Fruit fly (Drosophila melanogaster): ENCODE results near the gene beat-VII.

Gene beat-VII

DNA sequence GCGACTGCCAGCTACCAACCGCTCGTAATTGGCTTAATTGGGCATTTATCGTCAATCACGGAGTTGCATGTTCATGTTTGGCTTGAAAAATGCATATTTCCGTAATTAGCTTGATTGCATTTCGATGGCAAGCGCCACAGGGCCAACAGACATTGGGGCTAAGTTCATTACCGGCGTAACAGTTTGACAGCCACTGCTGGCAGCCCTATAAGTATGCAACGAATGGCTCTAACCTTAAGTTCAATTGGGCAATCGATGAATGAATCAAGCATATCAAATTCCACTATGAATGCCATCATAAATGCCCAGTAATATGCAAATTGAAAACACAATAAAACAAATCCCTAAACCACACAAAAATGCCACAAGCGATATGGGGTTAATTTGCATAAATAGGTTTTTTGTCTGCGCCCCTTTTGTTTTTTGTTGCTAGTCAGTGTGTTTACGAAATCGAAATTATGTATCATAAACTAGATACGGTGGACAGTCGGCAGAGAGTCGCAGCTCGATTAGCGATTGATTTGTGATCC lies 26.3 kb downstream of the beat-VII start:
- TF ChIP-seq CG17801 (GFP tag; optimal IDR thresholded peaks at IDR 0.05; ENCODE audit: partially characterized antibody), result no peak

DNA sequence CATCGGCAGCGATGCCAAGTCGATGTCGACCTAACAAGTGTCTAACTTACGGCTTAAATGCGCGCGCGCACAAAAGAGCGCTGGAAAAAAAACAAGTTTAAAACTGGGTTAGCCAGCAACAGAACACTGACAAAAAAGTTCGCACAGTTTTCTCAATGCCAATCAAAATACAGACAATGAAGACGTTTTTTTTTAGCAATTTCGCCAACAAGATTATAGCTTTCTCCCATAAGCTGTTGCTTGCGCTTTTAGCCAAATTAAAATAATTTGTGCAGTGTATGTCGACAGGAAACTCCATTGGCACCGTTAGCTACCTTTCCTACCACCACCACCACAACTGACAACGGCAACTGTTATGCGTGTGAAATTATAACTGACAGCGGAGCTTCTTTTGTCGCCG lies 27.2 kb downstream of the beat-VII start:
- no peak for TF ChIP-seq CG17801 (GFP tag; optimal IDR thresholded peaks at IDR 0.05; ENCODE audit: partially characterized antibody)

DNA sequence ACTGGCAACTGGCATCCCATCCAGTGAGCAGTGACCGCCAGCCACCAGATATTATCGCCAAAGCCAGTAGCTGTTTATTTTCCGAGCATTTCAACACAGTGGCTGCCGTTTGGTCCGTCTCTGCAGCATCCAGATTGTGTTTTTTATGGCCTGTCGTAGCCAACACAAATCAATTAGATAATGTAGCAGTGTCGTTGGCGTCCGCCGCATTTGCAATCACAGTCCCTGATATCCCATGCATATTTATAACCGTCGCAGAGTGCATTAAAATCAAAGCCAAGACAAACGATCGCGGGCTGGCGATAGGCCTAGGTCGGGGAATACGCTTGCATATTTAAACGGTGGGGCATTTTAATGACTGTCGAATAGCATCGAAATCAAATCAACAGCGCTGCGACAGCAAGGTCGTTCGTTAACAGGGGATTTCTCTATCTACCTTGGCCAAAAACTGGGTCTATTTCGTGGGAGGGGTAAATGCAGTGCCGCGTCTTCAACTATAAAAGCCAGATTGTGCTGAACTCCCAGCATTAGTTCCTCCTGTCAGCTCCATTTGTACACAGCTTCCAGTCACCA lies 42.2 kb downstream of the beat-VII start, which contains the start of gene TwdlD:
Gene TwdlD, plus strand, starts transcription at position 523 of the 573 bp plus-strand sequence.
- no peak for TF ChIP-seq CG17801 (GFP tag; optimal IDR thresholded peaks at IDR 0.05; ENCODE audit: partially characterized antibody)

DNA sequence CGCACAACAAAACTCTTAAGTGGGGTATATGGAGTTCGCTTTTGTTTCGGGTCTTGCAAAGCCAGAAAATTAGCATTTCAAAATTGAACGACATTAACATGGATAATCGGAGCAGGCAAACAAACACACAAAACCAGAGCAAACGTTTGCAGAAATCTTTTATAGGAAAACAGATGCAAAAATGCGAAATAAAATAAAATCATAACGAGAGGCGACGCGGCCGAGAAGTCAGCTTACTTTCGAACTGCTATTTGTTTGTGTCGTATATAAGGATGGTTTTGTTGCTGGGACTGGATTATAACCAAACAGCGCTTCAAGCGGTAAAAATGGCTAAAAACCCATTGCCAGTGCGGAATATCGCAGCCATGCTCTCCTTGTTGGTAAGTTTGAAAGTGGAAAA lies 45.4 kb downstream of the beat-VII start, which contains the start of gene TwdlS:
Gene TwdlS, plus strand, starts transcription at position 301 of the 400 bp plus-strand sequence.
- TF ChIP-seq CG17801 (GFP tag; optimal IDR thresholded peaks at IDR 0.05; ENCODE audit: partially characterized antibody), result no peak

DNA sequence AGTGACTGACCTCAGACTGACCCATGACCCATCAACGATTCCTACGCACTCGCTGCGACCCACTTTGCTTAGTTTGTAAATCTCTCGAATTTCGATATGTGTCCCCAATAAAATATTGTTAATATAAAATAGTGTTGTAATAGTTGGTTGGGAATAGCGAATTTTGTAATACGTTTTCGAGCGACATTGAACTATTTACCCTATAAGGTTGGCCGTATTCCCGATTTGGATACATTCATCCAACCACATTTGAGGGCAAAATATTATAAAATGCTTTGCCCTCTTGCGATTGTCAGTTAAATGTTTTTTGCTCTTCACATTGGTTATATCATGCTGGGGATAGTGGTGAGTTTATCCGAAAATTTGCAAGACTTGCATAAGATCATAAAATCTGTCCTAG lies 47.2 kb downstream of the beat-VII start, which contains the start of gene TwdlR:
Gene TwdlR, plus strand, starts transcription at position 301 of the 400 bp plus-strand sequence.
- TF ChIP-seq CG17801 (GFP tag; optimal IDR thresholded peaks at IDR 0.05; ENCODE audit: partially characterized antibody), result no peak

DNA sequence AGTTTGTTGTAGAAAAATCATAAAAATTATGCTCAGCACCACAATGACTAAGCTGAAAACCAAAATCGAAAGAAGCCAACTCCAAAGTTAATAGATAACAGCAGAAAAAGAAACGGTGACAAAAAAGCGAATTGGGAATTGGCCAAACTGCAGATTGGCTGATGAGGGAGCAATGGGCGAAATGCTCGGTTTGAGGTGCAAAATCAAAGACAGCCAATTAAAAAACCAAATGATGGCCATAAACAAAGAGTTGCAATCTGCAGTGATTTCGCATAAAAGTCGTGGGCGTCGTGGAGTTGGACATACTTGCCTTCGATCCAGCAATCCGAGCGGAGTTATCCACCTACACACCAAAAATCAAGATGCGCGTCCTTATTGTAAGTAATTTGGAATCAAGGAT lies 48.3 kb downstream of the beat-VII start, which contains the start of gene TwdlH:
Gene TwdlH, plus strand, starts transcription at position 301 of the 400 bp plus-strand sequence.
- TF ChIP-seq CG17801 (GFP tag; optimal IDR thresholded peaks at IDR 0.05; ENCODE audit: partially characterized antibody), result no peak

DNA sequence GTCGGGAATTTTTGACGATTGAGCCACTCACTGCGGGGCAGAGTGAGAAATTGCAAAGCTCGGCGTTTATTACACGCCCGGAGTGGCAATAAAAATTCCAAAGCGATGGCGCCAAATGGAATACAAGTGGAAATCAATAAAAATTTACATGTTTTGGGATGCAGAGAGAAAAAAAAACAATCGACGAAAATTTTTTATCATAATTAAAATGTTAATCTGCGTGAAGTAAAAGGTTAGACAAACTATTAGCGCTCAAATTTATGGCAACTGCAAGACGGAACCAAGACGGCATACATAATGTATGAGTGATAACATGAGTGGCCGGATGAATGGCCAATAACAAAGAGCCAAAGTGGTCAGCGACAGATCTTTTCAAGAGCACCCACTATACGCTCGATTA lies 48.8 kb downstream of the beat-VII start:
- no peak for TF ChIP-seq CG17801 (GFP tag; optimal IDR thresholded peaks at IDR 0.05; ENCODE audit: partially characterized antibody)

DNA sequence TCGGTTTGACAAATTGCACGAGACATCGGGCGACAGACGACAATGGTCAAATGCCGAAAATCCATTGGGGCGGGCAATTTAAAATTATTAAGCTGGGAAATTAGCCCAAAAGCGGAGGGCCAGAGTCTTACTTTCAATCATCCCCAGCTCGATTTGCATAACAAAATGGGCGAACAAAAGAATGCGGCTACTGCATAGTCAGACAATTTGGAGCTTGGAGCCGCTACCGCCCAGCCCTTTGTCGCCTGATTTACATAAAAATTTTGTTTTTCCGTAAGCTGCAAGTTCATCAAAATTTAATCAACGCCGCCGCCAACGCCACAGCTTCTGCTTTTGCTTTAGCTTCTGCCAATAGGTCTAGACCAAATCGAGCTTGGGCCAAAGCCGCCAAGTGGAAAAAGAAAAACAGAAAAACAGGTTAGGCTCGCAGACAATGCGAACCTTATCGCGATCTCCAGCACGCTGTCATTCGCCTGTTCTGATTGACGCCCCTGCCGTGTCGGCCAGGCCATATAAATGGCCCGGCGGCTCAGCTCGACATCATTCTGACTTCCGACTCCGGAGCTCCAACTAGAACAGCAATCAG lies 50.3 kb downstream of the beat-VII start, which contains the start of gene TwdlN:
Gene TwdlN, plus strand, starts transcription at position 536 of the 586 bp plus-strand sequence.
- TF ChIP-seq CG17801 (GFP tag; optimal IDR thresholded peaks at IDR 0.05; ENCODE audit: partially characterized antibody), result no peak

DNA sequence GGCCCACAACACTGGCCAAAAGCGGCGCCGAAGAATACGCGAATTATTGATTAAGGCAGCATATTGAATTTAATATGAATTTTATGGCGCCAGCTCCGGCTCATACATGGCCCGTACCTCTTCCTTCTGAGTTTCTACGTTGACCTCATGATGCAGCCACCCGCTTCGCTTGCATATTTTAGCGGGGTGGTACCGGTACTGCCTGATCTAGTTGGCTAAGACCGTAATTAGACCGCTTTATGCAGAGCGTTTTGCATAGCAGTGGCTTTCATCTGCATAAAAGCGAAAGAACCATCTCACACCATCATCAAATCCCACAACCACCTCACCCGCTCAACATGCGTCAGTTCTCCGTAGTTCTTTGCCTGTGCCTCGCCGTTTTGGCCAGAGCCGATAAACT lies 52.1 kb downstream of the beat-VII start, which contains the start of gene TwdlJ:
Gene TwdlJ, plus strand, starts transcription at position 301 of the 400 bp plus-strand sequence.
- no peak for TF ChIP-seq CG17801 (GFP tag; optimal IDR thresholded peaks at IDR 0.05; ENCODE audit: partially characterized antibody)

DNA sequence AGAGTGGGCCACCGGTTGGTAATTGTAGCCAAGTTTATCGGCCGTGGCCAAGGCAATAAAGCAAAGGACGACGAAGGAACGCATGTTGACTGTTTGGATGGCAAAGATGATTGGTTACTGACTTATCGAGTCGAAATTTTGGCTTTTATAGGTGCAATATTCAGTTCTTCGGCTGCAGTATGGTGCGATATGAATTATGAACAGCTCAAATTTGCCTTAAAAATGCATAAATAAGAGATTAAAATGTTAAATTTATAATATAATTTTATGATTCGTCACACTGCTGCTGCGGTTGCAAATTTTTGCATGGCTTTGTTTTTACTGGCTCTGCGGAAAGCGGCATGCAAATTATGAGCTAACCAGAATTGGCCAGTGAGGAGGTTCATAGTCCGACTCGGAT lies 53.1 kb downstream of the beat-VII start, which contains the start of gene TwdlK:
Gene TwdlK, minus strand, starts transcription at position 101 of the 400 bp plus-strand sequence.
- TF ChIP-seq CG17801 (GFP tag; optimal IDR thresholded peaks at IDR 0.05; ENCODE audit: partially characterized antibody), result no peak

DNA sequence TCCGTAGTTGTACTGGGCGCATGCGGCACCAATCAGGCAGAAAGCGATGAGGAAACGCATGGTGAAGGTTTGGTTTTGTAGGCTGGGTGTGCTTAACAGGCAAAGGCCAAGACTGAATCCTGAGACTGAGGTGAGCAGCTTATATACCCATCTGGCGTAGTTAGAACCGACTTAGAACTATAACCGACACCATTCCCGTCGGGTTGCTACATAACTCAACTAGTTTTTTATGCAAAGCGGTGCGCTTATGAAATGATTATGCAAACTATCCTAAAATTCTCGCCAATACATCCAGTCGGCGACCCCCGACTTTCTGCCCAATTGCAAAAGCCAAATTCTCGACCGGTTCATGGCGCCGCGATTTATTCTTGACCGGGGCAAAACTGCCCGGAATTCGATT lies 55.1 kb downstream of the beat-VII start, which contains the start of gene TwdlO:
Gene TwdlO, minus strand, starts transcription at position 101 of the 400 bp plus-strand sequence.
- no peak for TF ChIP-seq CG17801 (GFP tag; optimal IDR thresholded peaks at IDR 0.05; ENCODE audit: partially characterized antibody)

DNA sequence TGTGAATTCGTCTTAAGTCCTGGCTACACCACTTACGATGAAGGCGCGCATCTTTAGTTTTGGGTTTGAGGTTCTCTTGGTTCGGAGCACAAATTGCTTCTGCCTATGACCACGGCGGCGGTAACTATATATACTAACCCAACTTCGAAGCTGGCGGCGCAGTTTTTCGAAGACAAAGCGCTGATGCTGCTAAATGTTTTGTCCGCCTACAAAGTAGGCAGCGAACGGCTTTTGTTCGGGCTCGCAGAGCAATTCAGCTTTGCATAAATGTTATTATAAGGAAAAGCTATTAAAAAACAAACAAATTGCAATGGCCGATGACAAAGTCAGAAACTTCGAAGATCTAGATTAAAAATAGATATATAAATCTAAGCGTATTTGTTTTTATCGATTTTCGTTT lies 56.2 kb downstream of the beat-VII start, which contains the start of gene TwdlL:
Gene TwdlL, minus strand, starts transcription at position 101 of the 400 bp plus-strand sequence.
- TF ChIP-seq CG17801 (GFP tag; optimal IDR thresholded peaks at IDR 0.05; ENCODE audit: partially characterized antibody), result no peak

DNA sequence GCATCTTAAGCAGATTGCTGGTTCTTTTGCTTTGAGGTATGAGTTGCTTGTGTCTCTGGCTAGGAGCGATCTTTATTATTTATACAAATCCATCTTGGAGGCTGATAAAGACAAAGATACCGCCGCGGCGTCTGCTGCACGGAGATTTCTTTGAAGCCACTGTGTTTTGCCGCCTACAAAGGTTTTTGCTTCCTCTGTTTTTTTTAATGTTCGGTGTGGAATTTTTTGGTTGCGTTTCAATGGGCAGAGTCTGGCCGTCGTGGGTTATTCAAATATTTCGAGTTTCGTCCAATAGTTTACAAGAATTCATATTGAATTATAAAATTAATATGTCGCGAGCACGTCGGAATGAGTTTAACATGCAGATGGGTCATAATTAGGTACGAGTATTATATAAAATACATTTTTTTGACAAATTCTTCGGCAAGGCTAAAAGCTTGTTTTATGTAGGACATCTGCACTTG lies 58.2 kb downstream of the beat-VII start, which contains the start of gene TwdlB:
Gene TwdlB, minus strand, starts transcription at position 51 of the 464 bp plus-strand sequence.
- TF ChIP-seq CG17801 (GFP tag; optimal IDR thresholded peaks at IDR 0.05; ENCODE audit: partially characterized antibody), result no peak

DNA sequence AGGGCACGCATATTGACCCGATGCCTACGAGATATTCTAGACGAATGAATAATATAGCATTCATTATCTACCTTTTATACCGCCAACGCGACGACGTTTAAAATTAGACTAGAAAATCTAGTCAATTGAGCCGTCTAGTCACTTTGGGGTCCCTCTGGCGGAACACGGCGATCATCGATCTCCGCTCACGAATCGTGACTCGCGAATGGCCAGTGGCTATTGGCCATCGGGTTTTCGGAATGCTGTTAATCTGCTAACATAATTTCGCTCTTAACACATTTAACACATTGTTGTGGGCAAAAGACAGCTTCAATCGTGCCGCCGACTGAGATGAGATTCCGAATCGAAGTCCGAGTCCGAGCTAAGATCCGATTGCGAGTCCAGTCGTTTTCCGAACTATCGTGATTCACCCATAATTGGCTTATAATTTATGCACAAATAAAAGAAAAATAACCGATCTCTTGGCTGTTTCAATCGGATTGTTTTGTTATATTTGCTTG lies 60.4 kb downstream of the beat-VII start, which contains the start of gene TwdlP:
Gene TwdlP, minus strand, starts transcription at position 51 of the 500 bp plus-strand sequence.
- no peak for TF ChIP-seq CG17801 (GFP tag; optimal IDR thresholded peaks at IDR 0.05; ENCODE audit: partially characterized antibody)

DNA sequence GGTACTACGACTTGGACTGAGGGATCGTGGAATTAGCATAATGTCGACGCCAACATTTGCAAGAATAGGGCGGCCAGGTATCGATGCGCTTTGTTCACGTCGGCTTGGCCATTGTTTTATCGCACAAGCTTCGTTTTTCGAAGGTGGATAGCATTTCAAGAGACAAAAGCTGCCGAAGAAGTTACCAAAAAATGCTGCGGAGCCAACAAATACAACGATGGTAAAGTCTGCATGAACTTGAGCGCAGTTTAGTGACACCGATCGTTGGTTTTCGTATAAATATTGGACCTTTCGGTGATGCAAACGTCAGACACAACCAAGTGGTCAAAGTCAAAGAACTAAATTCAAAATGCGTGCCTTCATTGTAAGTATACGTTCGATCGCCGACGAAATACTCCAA lies 62.9 kb downstream of the beat-VII start, which contains the start of gene TwdlM:
Gene TwdlM, plus strand, starts transcription at position 301 of the 400 bp plus-strand sequence.
- no peak for TF ChIP-seq CG17801 (GFP tag; optimal IDR thresholded peaks at IDR 0.05; ENCODE audit: partially characterized antibody)
